Worm (Caenorhabditis elegans): Measurements from ENCODE around the gene acdh-8.
A peak's percentile ranks its signal among the peaks of the same experiment; 100 is the strongest.

Gene acdh-8

ce11 chrII:5833136-5833535, 38.8 kb downstream of the acdh-8 start, which contains the start of gene gtap-1:
gtap-1 (minus strand) TSS chrII:5833236.
- TF ChIP-seq Y55F3AM.14 (GFP tag; optimal IDR thresholded peaks at IDR 0.05), result no peak
- no peak for TF ChIP-seq lsy-2 (tag; optimal IDR thresholded peaks at IDR 0.05)
- TF ChIP-seq blmp-1 (tag; optimal IDR thresholded peaks at IDR 0.05; ENCODE audit: insufficient read depth), result no peak
- TF ChIP-seq nhr-129 (tag; optimal IDR thresholded peaks at IDR 0.05), result no peak
- TF ChIP-seq aly-2 (tag; optimal IDR thresholded peaks at IDR 0.05), result no peak
- no peak for TF ChIP-seq ztf-1 (GFP tag; conservative IDR thresholded peaks at IDR 0.05)
- TF ChIP-seq gmeb-1 (tag; optimal IDR thresholded peaks at IDR 0.05), result no peak
- no peak for TF ChIP-seq nhr-6 (tag; optimal IDR thresholded peaks at IDR 0.05)

ce11 chrII:5835146-5835545, 40.9 kb downstream of the acdh-8 start:
- TF ChIP-seq zag-1 (tag; optimal IDR thresholded peaks at IDR 0.05) (no peak), nhr-12 (tag; optimal IDR thresholded peaks at IDR 0.05) (no peak), nhr-129 (tag; optimal IDR thresholded peaks at IDR 0.05) (no peak), aly-2 (tag; optimal IDR thresholded peaks at IDR 0.05) (no peak), ama-1 (optimal IDR thresholded peaks at IDR 0.05) (no peak), F13H6.1 (tag; optimal IDR thresholded peaks at IDR 0.05) (no peak), fos-1 (tag; optimal IDR thresholded peaks at IDR 0.05) (no peak), nhr-6 (tag; optimal IDR thresholded peaks at IDR 0.05) (no peak), sem-4 (tag; optimal IDR thresholded peaks at IDR 0.05) (no peak), skn-1 (tag; optimal IDR thresholded peaks at IDR 0.05) (no peak), lin-11 (tag; optimal IDR thresholded peaks at IDR 0.05) (no peak), nhr-10 (tag; optimal IDR thresholded peaks at IDR 0.05) (no peak), ceh-16 (tag; optimal IDR thresholded peaks at IDR 0.05) (no peak), nhr-11 (tag; optimal IDR thresholded peaks at IDR 0.05) (no peak), sma-9 (GFP tag; optimal IDR thresholded peaks at IDR 0.05) (no peak), sma-9 (tag; optimal IDR thresholded peaks at IDR 0.05) (no peak), nhr-25 (tag; optimal IDR thresholded peaks at IDR 0.05) (no peak), crh-2 (tag; optimal IDR thresholded peaks at IDR 0.05) (no peak), elt-3 (tag; optimal IDR thresholded peaks at IDR 0.05) (no peak), C34F6.9 (tag; optimal IDR thresholded peaks at IDR 0.05) (no peak)

ce11 chrII:5836153-5836719, 41.9 kb downstream of the acdh-8 start, which contains the start of gene fzo-1:
fzo-1 (minus strand) TSS chrII:5836203.
- no peak for TF ChIP-seq nhr-77 (tag; optimal IDR thresholded peaks at IDR 0.05)
- peak; percentile 21 for TF ChIP-seq F13H6.1 (tag; optimal IDR thresholded peaks at IDR 0.05)
- TF ChIP-seq mbf-1 (tag; optimal IDR thresholded peaks at IDR 0.05), result no peak
- TF ChIP-seq unc-62 (GFP tag; optimal IDR thresholded peaks at IDR 0.05), result no peak
- TF ChIP-seq unc-55 (GFP tag; optimal IDR thresholded peaks at IDR 0.05), result peak; percentile 73
- no peak for TF ChIP-seq nhr-12 (tag; optimal IDR thresholded peaks at IDR 0.05)
- TF ChIP-seq sma-3 (GFP tag; optimal IDR thresholded peaks at IDR 0.05), result peak; percentile 65
- no peak for TF ChIP-seq sma-9 (GFP tag; optimal IDR thresholded peaks at IDR 0.05)
- TF ChIP-seq sma-9 (tag; optimal IDR thresholded peaks at IDR 0.05), result no peak
- peak in 1 of 2 experiments; percentile 68 for TF ChIP-seq lsy-2 (tag; optimal IDR thresholded peaks at IDR 0.05)
- peak; percentile 81 for TF ChIP-seq C34F6.9 (tag; optimal IDR thresholded peaks at IDR 0.05)
- TF ChIP-seq fos-1 (tag; optimal IDR thresholded peaks at IDR 0.05), result no peak
- no peak for TF ChIP-seq zag-1 (tag; optimal IDR thresholded peaks at IDR 0.05)
- no peak for TF ChIP-seq blmp-1 (tag; optimal IDR thresholded peaks at IDR 0.05; ENCODE audit: insufficient read depth)
- TF ChIP-seq aly-2 (tag; optimal IDR thresholded peaks at IDR 0.05), result no peak
- no peak for TF ChIP-seq ceh-16 (tag; optimal IDR thresholded peaks at IDR 0.05)
- TF ChIP-seq nhr-129 (tag; optimal IDR thresholded peaks at IDR 0.05), result peak; percentile 3
- peak; percentile 15 for TF ChIP-seq crh-2 (tag; optimal IDR thresholded peaks at IDR 0.05)

- no peak for TF ChIP-seq gmeb-1 (tag; optimal IDR thresholded peaks at IDR 0.05)
- TF ChIP-seq unc-62 (GFP tag; optimal IDR thresholded peaks at IDR 0.05), result no peak
- TF ChIP-seq unc-55 (GFP tag; optimal IDR thresholded peaks at IDR 0.05), result no peak
- TF ChIP-seq ZK546.5 (tag; optimal IDR thresholded peaks at IDR 0.05), result no peak
- TF ChIP-seq sma-9 (GFP tag; optimal IDR thresholded peaks at IDR 0.05), result no peak
- no peak for TF ChIP-seq sma-9 (tag; optimal IDR thresholded peaks at IDR 0.05)
- TF ChIP-seq ceh-82 (tag; optimal IDR thresholded peaks at IDR 0.05), result no peak
- no peak for TF ChIP-seq elt-1 (tag; optimal IDR thresholded peaks at IDR 0.05)
- no peak for TF ChIP-seq lsy-2 (tag; optimal IDR thresholded peaks at IDR 0.05)
- TF ChIP-seq C34F6.9 (tag; optimal IDR thresholded peaks at IDR 0.05), result no peak
- no peak for TF ChIP-seq mab-5 (tag; optimal IDR thresholded peaks at IDR 0.05)
- no peak for TF ChIP-seq blmp-1 (tag; optimal IDR thresholded peaks at IDR 0.05; ENCODE audit: insufficient read depth)
- TF ChIP-seq nhr-12 (tag; optimal IDR thresholded peaks at IDR 0.05), result no peak
- no peak for TF ChIP-seq lin-13 (GFP tag; optimal IDR thresholded peaks at IDR 0.05)
Observed at ce11 chrII:5838453-5838852, 44.2 kb downstream of the acdh-8 start, which contains the start of gene ZK1248.15. ZK1248.15 (minus strand) TSS chrII:5838553.

All from whole organism, L2 larva.